Worm (Caenorhabditis elegans) whole organism, L3 larva: Measurements from ENCODE around the gene grd-3.

Source experiments
- ZK546.5 ChIP-seq: sonication (generic microtip); optimal IDR thresholded peaks from 2 replicates; lab custom pipeline; 2017; ENCODE audit warnings: missing biosample characterization, missing genetic modification characterization
- ama-1 ChIP-seq: fragments of 150-350 bp; optimal IDR thresholded peaks from 2 replicates; lab custom pipeline; 2018
- ceh-16 ChIP-seq: sonication (generic microtip); optimal IDR thresholded peaks from 2 replicates; lab custom pipeline; 2017; ENCODE audit warnings: missing biosample characterization, missing genetic modification characterization
- ceh-28 ChIP-seq: fragments of 150-350 bp; optimal IDR thresholded peaks from 2 replicates; lab custom pipeline; 2014; ENCODE audit warnings: missing biosample characterization, missing genetic modification reagents, missing genetic modification characterization
- ceh-82 ChIP-seq: fragments of 150-350 bp; optimal IDR thresholded peaks from 2 replicates; lab custom pipeline; 2014; ENCODE audit warnings: missing biosample characterization, missing genetic modification characterization
- ceh-9 ChIP-seq: sonication (generic microtip); optimal IDR thresholded peaks from 2 replicates; lab custom pipeline; 2018; ENCODE audit warnings: missing biosample characterization, missing genetic modification characterization
- egl-5 ChIP-seq: fragments of 150-350 bp; optimal IDR thresholded peaks from 2 replicates; lab custom pipeline; 2017; ENCODE audit warnings: missing biosample characterization, missing genetic modification reagents, missing genetic modification characterization, inconsistent platforms
- elt-1 ChIP-seq: fragments of 150-350 bp; optimal IDR thresholded peaks from 2 replicates; lab custom pipeline; 2014; ENCODE audit warnings: missing biosample characterization, missing genetic modification characterization
- elt-2 ChIP-seq: sonication (generic microtip); optimal IDR thresholded peaks from 2 replicates; lab custom pipeline; 2016; ENCODE audit warnings: missing genetic modification reagents, mild to moderate bottlenecking, missing genetic modification characterization, missing compliant biosample characterization
- elt-3 ChIP-seq, 3 experiments: fragments of 150-350 bp in 1 of 3; sonication (generic microtip) in 2 of 3; optimal IDR thresholded peaks; 2 replicates in 2 of 3; 4 replicates in 1 of 3; lab custom pipeline; 2014 to 2017; ENCODE audit warnings: missing biosample characterization in 3 of 3, missing genetic modification characterization in 3 of 3
- eor-1 ChIP-seq, 2 experiments: fragments of 150-350 bp; optimal IDR thresholded peaks; 2 replicates each; lab custom pipeline; 2014 to 2018; ENCODE audit warnings: missing biosample characterization in 2 of 2, missing genetic modification characterization in 2 of 2
- fkh-10 ChIP-seq: sonication (generic microtip); optimal IDR thresholded peaks from 2 replicates; lab custom pipeline; 2017; ENCODE audit warnings: missing biosample characterization, missing genetic modification reagents, missing genetic modification characterization
- fkh-2 ChIP-seq: fragments of 150-350 bp; optimal IDR thresholded peaks from 2 replicates; lab custom pipeline; 2014; ENCODE audit warnings: missing biosample characterization, missing genetic modification reagents, missing genetic modification characterization
- fos-1 ChIP-seq: fragments of 150-350 bp; optimal IDR thresholded peaks from 2 replicates; lab custom pipeline; 2014; ENCODE audit warnings: missing biosample characterization, missing genetic modification characterization
- hmg-11 ChIP-seq: sonication (generic microtip); optimal IDR thresholded peaks from 2 replicates; lab custom pipeline; 2016; ENCODE audit warnings: missing genetic modification characterization, missing compliant biosample characterization
- jun-1 ChIP-seq: fragments of 150-350 bp; optimal IDR thresholded peaks from 2 replicates; lab custom pipeline; 2014; ENCODE audit warnings: missing biosample characterization, missing genetic modification reagents, missing genetic modification characterization
- lin-15B ChIP-seq: fragments of 150-350 bp; optimal IDR thresholded peaks from 2 replicates; lab custom pipeline; 2014; ENCODE audit warnings: missing biosample characterization, missing genetic modification characterization
- lin-39 ChIP-seq: fragments of 150-350 bp; optimal IDR thresholded peaks from 2 replicates; lab custom pipeline; 2018; ENCODE audit warnings: missing biosample characterization, missing genetic modification reagents, missing genetic modification characterization
- nfya-1 ChIP-seq: sonication (generic microtip); optimal IDR thresholded peaks from 2 replicates; lab custom pipeline; 2017; ENCODE audit warnings: missing genetic modification characterization, mild to moderate bottlenecking, missing compliant biosample characterization, antibody characterized with exemption, moderate library complexity; ENCODE audit not compliant: insufficient read depth
- nhr-11 ChIP-seq: fragments of 150-350 bp; optimal IDR thresholded peaks from 2 replicates; lab custom pipeline; 2014; ENCODE audit warnings: missing biosample characterization, missing genetic modification characterization
- nhr-12 ChIP-seq: fragments of 150-350 bp; optimal IDR thresholded peaks from 2 replicates; lab custom pipeline; 2014; ENCODE audit warnings: missing biosample characterization, missing genetic modification characterization
- nhr-23 ChIP-seq: fragments of 150-350 bp; optimal IDR thresholded peaks from 2 replicates; lab custom pipeline; 2014; ENCODE audit warnings: missing biosample characterization, missing genetic modification reagents, missing genetic modification characterization
- nhr-25 ChIP-seq: sonication (generic microtip); optimal IDR thresholded peaks from 2 replicates; lab custom pipeline; 2017; ENCODE audit warnings: missing biosample characterization, missing genetic modification characterization
- nhr-28 ChIP-seq: fragments of 150-350 bp; optimal IDR thresholded peaks from 2 replicates; lab custom pipeline; 2014; ENCODE audit warnings: missing biosample characterization, missing genetic modification characterization
- nhr-67 ChIP-seq: fragments of 150-350 bp; optimal IDR thresholded peaks from 2 replicates; lab custom pipeline; 2014; ENCODE audit warnings: missing biosample characterization, missing genetic modification characterization
- nhr-76 ChIP-seq: fragments of 150-350 bp; sonication (generic microtip); optimal IDR thresholded peaks from 5 replicates; lab custom pipeline; 2014; ENCODE audit warnings: missing biosample characterization, missing genetic modification characterization
- nhr-77 ChIP-seq: fragments of 150-350 bp; optimal IDR thresholded peaks from 2 replicates; lab custom pipeline; 2014; ENCODE audit warnings: missing biosample characterization, missing genetic modification characterization
- pqm-1 ChIP-seq: fragments of 150-350 bp; optimal IDR thresholded peaks from 2 replicates; lab custom pipeline; 2017; ENCODE audit warnings: missing biosample characterization, missing genetic modification characterization, inconsistent platforms
- sea-2 ChIP-seq: fragments of 150-350 bp; sonication (generic microtip); optimal IDR thresholded peaks from 4 replicates; lab custom pipeline; 2014; ENCODE audit warnings: missing biosample characterization, missing genetic modification reagents, missing genetic modification characterization
- skn-1 ChIP-seq: fragments of 150-350 bp; optimal IDR thresholded peaks from 2 replicates; lab custom pipeline; 2014; ENCODE audit warnings: missing biosample characterization, missing genetic modification characterization
- snpc-4 ChIP-seq: fragments of 150-350 bp; optimal IDR thresholded peaks from 2 replicates; lab custom pipeline; 2014; ENCODE audit warnings: missing biosample characterization, missing genetic modification characterization
- tbx-2 ChIP-seq: sonication (generic microtip); optimal IDR thresholded peaks from 2 replicates; lab custom pipeline; 2016; ENCODE audit warnings: mild to moderate bottlenecking, missing genetic modification characterization, missing compliant biosample characterization
- unc-62 ChIP-seq: fragments of 150-350 bp; sonication (generic microtip); optimal IDR thresholded peaks from 4 replicates; lab custom pipeline; 2014; ENCODE audit warnings: missing biosample characterization, missing genetic modification reagents, missing genetic modification characterization

Gene grd-3

ce11 chrIV:3467751-3468150, 28.3 kb downstream of the grd-3 start:
- TF ChIP-seq eor-1 (tag; optimal IDR thresholded peaks at IDR 0.05; lab: Kevin White, UChicago) (no peak), pqm-1 (no peak), ceh-9 (tag; lab: Kevin White, UChicago) (no peak), tbx-2 (tag; lab: Kevin White, UChicago) (no peak), fkh-10 (GFP tag; lab: Kevin White, UChicago) (no peak), nhr-77 (no peak), ceh-28 (tag; lab: Kevin White, UChicago) (no peak), nhr-12 (tag; lab: Kevin White, UChicago) (no peak), egl-5 (tag; lab: Kevin White, UChicago) (no peak), nfya-1 (tag; lab: Kevin White, UChicago) (no peak), ceh-82 (no peak), ZK546.5 (tag; lab: Kevin White, UChicago) (no peak), elt-2 (tag; lab: Kevin White, UChicago) (no peak), nhr-67 (no peak), nhr-11 (tag; lab: Kevin White, UChicago) (no peak), ama-1 (lab: Kevin White, UChicago) (no peak), elt-3 (tag; optimal IDR thresholded peaks at IDR 0.05; lab: Kevin White, UChicago) (no peak), unc-62 (no peak), snpc-4 (tag; lab: Kevin White, UChicago) (no peak)

- TF ChIP-seq elt-2 (tag; lab: Kevin White, UChicago) = no peak
- no peak for TF ChIP-seq unc-62
- no peak for TF ChIP-seq pqm-1
- no peak for TF ChIP-seq elt-1 (tag; lab: Kevin White, UChicago)
- TF ChIP-seq hmg-11 (tag; lab: Kevin White, UChicago) = no peak
- no peak for TF ChIP-seq lin-15B (tag; lab: Kevin White, UChicago)
- no peak for TF ChIP-seq sea-2 (GFP tag; lab: Kevin White, UChicago)
Observed at ce11 chrIV:3469742-3470141, 30.3 kb downstream of the grd-3 start, which contains the start of gene F58E2.2. F58E2.2 (plus strand) TSS chrIV:3470042.

DNA sequence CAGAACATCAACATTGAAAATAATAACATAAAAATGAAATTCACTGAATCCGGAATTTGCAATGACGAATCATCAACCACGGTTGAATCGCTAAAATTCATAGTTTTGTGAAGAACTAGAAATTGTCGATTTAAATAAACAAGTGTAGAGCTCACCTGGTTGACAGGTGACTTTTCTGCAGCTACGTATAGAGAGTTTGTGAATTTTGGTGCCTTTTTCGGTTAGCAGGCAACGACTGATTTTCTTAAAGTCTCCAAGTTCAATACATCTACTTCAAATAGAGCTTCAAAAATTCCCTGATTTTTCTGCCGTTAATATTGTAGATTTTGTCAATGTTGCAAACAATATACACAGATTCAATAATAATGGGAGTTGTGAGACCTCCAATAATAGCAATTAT, 37.7 kb downstream of the grd-3 start, which contains the start of gene srz-69:
Gene srz-69 (minus strand): TSS at position 101 of the 400 bp plus-strand sequence.
- TF ChIP-seq nhr-76 (tag; lab: Kevin White, UChicago) (no peak), ceh-82 (no peak), elt-3 (tag; optimal IDR thresholded peaks at IDR 0.05; lab: Kevin White, UChicago) (no peak), egl-5 (tag; lab: Kevin White, UChicago) (no peak), eor-1 (tag; optimal IDR thresholded peaks at IDR 0.05; lab: Kevin White, UChicago) (no peak), nhr-28 (no peak), tbx-2 (tag; lab: Kevin White, UChicago) (no peak), unc-62 (no peak), ceh-16 (no peak), nhr-25 (tag; lab: Kevin White, UChicago) (no peak), jun-1 (tag; lab: Kevin White, UChicago) (no peak), fos-1 (tag; lab: Kevin White, UChicago) (no peak), fkh-10 (GFP tag; lab: Kevin White, UChicago) (no peak), lin-39 (tag; lab: Kevin White, UChicago) (no peak), nhr-12 (tag; lab: Kevin White, UChicago) (no peak)
- TF ChIP-seq, all 47 proteins: peak for 0

DNA sequence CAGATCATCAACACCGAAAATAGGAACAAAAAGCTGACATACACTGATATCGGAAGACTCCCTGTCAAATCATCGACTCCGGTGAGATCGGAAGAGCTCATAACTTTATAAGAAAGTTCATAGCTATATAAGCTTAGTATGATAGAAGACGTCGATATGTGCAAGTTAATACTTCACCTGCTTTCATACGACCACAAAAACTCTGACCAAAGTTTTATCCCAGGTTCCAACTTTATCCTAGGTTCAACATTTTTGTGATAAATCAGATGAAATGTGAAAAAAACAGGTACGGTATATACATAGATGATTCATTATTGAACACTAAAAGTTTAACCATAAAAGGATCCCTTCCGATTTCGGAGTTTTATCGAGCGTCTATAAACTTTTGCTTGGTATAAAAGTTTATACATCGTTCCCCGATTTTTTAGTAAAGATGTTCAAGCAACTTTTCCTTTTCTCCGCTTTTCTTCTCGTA, 39.5 kb downstream of the grd-3 start, which contains the start of the genes srz-70 and C09G12.5:
Gene srz-70 (minus strand): TSS at position 101 of the 475 bp plus-strand sequence.
Gene C09G12.5 (plus strand): TSS at position 425 of the 475 bp plus-strand sequence.
- TF ChIP-seq sea-2 (GFP tag; lab: Kevin White, UChicago) (no peak), fkh-2 (tag; lab: Kevin White, UChicago) (no peak)

ce11 chrIV:3481760-3482159, 42.3 kb downstream of the grd-3 start, which contains the start of gene srz-37:
srz-37 (minus strand) TSS chrIV:3481860.
- TF ChIP-seq skn-1 (tag; lab: Kevin White, UChicago) (no peak), fkh-2 (tag; lab: Kevin White, UChicago) (no peak), nhr-23 (tag; lab: Kevin White, UChicago) (no peak)
- TF ChIP-seq, all 47 proteins: peak for 0
